Worm (Caenorhabditis elegans): ENCODE results near the gene T22F3.7.

DNA sequence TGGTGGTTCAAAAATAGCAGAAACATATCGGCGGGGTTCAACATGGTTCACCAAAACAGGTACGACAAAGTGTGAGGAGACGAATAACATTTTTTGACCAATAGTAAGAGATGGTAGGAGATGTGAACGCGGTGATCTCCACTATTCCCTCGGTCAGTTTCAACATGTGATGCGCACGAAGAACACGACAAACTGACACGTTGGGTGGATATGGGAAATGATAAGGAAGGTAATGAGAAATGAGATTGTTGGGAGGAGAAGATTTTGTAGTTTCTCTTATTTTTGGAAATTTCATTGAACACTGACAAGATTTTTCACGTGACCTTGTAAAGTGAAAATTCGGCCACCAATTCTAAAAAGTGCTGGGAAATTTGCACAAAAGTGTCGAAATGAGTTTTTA is 10.2 kb upstream of the T22F3.7 start:
- TF ChIP-seq ama-1 (optimal IDR thresholded peaks at IDR 0.05) (no peak), ama-1 (GFP tag; optimal IDR thresholded peaks at IDR 0.05) (no peak), atf-7 (tag; optimal IDR thresholded peaks at IDR 0.05) (no peak), hmg-20 (GFP tag; IDR thresholded peaks at IDR 0.05) (no peak), pbrm-1 (GFP tag; IDR thresholded peaks at IDR 0.05) (no peak), C17E4.6 (GFP tag; IDR thresholded peaks at IDR 0.05) (no peak), mcd-1 (GFP tag; IDR thresholded peaks at IDR 0.05) (no peak), snpc-4 (GFP tag; optimal IDR thresholded peaks at IDR 0.05) (no peak), snpc-4 (tag; optimal IDR thresholded peaks at IDR 0.05) (no peak), lin-40 (tag; optimal IDR thresholded peaks at IDR 0.05) (no peak), lin-35 (GFP tag; optimal IDR thresholded peaks at IDR 0.05) (no peak), sdz-38 (tag; optimal IDR thresholded peaks at IDR 0.05) (no peak), unc-62 (GFP tag; optimal IDR thresholded peaks at IDR 0.05) (no peak), pha-4 (tag; optimal IDR thresholded peaks at IDR 0.05) (no peak)
